Worm (Caenorhabditis elegans) whole organism, L1 larva: ENCODE results near the gene hum-8.

Experiments used
- C04F5.9 ChIP-seq: sonication (generic microtip); optimal IDR thresholded peaks from 2 replicates; lab custom pipeline; 2016; ENCODE audit warnings: missing genetic modification characterization, missing compliant biosample characterization
- C16A3.4 ChIP-seq: fragments of 150-350 bp; optimal IDR thresholded peaks from 2 replicates; lab custom pipeline; 2014; ENCODE audit warnings: missing biosample characterization, missing genetic modification characterization
- ama-1 ChIP-seq: fragments of 150-350 bp; optimal IDR thresholded peaks from 2 replicates; lab custom pipeline; 2014
- ceh-63 ChIP-seq: fragments of 200-800 bp; sonication (Bioruptor generic); optimal IDR thresholded peaks from 2 replicates; lab custom pipeline; 2018; ENCODE audit warnings: mild to moderate bottlenecking, missing genetic modification characterization, missing compliant biosample characterization
- ceh-8 ChIP-seq: fragments of 200-800 bp; sonication (Bioruptor generic); optimal IDR thresholded peaks from 2 replicates; lab custom pipeline; 2018; ENCODE audit warnings: mild to moderate bottlenecking, missing genetic modification characterization, moderate library complexity, missing compliant biosample characterization
- ceh-82 ChIP-seq, 3 experiments: fragments of 150-350 bp in 1 of 3; sonication (generic microtip) in 2 of 3; optimal IDR thresholded peaks; 2 replicates each; lab custom pipeline; 2014 to 2017; ENCODE audit warnings: missing biosample characterization in 3 of 3, missing genetic modification characterization in 3 of 3
- ceh-88 ChIP-seq: fragments of 200-800 bp; sonication (Bioruptor generic); IDR thresholded peaks from 2 replicates; pipeline ENCODE4 v1.3.6; 2022; ENCODE audit warnings: missing genetic modification characterization, missing compliant biosample characterization
- ceh-90 ChIP-seq: sonication (generic microtip); optimal IDR thresholded peaks from 2 replicates; lab custom pipeline; 2016; ENCODE audit warnings: missing genetic modification characterization, missing compliant biosample characterization
- ces-1 ChIP-seq: fragments of 150-350 bp; optimal IDR thresholded peaks from 2 replicates; lab custom pipeline; 2014; ENCODE audit warnings: missing biosample characterization, missing genetic modification reagents, missing genetic modification characterization
- efl-1 ChIP-seq, 4 experiments: fragments of 150-350 bp; optimal IDR thresholded peaks in 3 of 4; peaks in 1 of 4; 1 replicate in 1 of 4; 2 replicates in 3 of 4; lab custom pipeline; 2014; ENCODE audit warnings: missing biosample characterization in 2 of 4, missing genetic modification characterization in 2 of 4, missing genetic modification reagents in 2 of 4
- egl-13 ChIP-seq: sonication (generic microtip); optimal IDR thresholded peaks from 2 replicates; lab custom pipeline; 2016; ENCODE audit warnings: missing genotype, missing genetic modification reagents, missing genetic modification characterization, missing compliant biosample characterization
- egl-27 ChIP-seq, 2 experiments: fragments of 150-350 bp in 1 of 2; sonication (generic microtip); optimal IDR thresholded peaks; 3 replicates each; lab custom pipeline; 2017 to 2018; ENCODE audit warnings: missing biosample characterization in 2 of 2, missing genetic modification characterization in 2 of 2, missing genetic modification reagents in 2 of 2
- elt-3 ChIP-seq, 6 experiments: fragments of 150-350 bp in 1 of 6; sonication (generic microtip); optimal IDR thresholded peaks; 2 replicates each; lab custom pipeline; 2017 to 2018; ENCODE audit warnings: missing biosample characterization in 6 of 6, missing genetic modification characterization in 6 of 6, inconsistent platforms in 1 of 6
- fkh-10 ChIP-seq: sonication (generic microtip); optimal IDR thresholded peaks from 2 replicates; lab custom pipeline; 2017; ENCODE audit warnings: missing biosample characterization, missing genetic modification reagents, missing genetic modification characterization
- fkh-4 ChIP-seq: sonication (generic microtip); optimal IDR thresholded peaks from 2 replicates; lab custom pipeline; 2016; ENCODE audit warnings: missing compliant biosample characterization, missing genetic modification characterization, borderline replicate concordance
- fkh-8 ChIP-seq: sonication (generic microtip); optimal IDR thresholded peaks from 2 replicates; lab custom pipeline; 2016; ENCODE audit warnings: mild to moderate bottlenecking, missing genetic modification characterization, missing compliant biosample characterization
- fos-1 ChIP-seq: fragments of 150-350 bp; optimal IDR thresholded peaks from 2 replicates; lab custom pipeline; 2014; ENCODE audit warnings: missing biosample characterization, missing genetic modification characterization
- hpl-2 ChIP-seq: fragments of 150-350 bp; optimal IDR thresholded peaks from 2 replicates; lab custom pipeline; 2014; ENCODE audit warnings: missing biosample characterization, missing genetic modification reagents, missing genetic modification characterization
- jun-1 ChIP-seq: fragments of 150-350 bp; optimal IDR thresholded peaks from 2 replicates; lab custom pipeline; 2014; ENCODE audit warnings: missing biosample characterization, missing genetic modification reagents, missing genetic modification characterization
- lin-39 ChIP-seq: fragments of 150-350 bp; optimal IDR thresholded peaks from 2 replicates; lab custom pipeline; 2014; ENCODE audit warnings: missing biosample characterization, missing genetic modification reagents, missing genetic modification characterization
- lsy-2 ChIP-seq, 2 experiments: fragments of 150-350 bp; optimal IDR thresholded peaks; 2 replicates each; lab custom pipeline; 2014; ENCODE audit warnings: missing biosample characterization in 2 of 2, missing genetic modification characterization in 2 of 2
- mdl-1 ChIP-seq, 2 experiments: fragments of 150-350 bp; optimal IDR thresholded peaks; 2 replicates each; lab custom pipeline; 2014 to 2017; ENCODE audit warnings: missing biosample characterization in 2 of 2, missing genetic modification characterization in 2 of 2, inconsistent platforms in 1 of 2
- mef-2 ChIP-seq: fragments of 150-350 bp; optimal IDR thresholded peaks from 2 replicates; lab custom pipeline; 2014; ENCODE audit warnings: missing biosample characterization, missing genetic modification characterization
- mep-1 ChIP-seq: fragments of 150-350 bp; optimal IDR thresholded peaks from 2 replicates; lab custom pipeline; 2014; ENCODE audit warnings: missing biosample characterization, missing genetic modification characterization
- nhr-19 ChIP-seq: fragments of 200-800 bp; sonication (Bioruptor generic); conservative IDR thresholded peaks from 2 replicates; pipeline ENCODE4 v1.3.6; 2022; ENCODE audit warnings: missing genetic modification characterization, missing compliant biosample characterization
- nhr-71 ChIP-seq: sonication (generic microtip); optimal IDR thresholded peaks from 2 replicates; lab custom pipeline; 2016; ENCODE audit warnings: mild to moderate bottlenecking, missing genetic modification characterization, moderate library complexity, missing compliant biosample characterization
- nhr-77 ChIP-seq: fragments of 150-350 bp; optimal IDR thresholded peaks from 2 replicates; lab custom pipeline; 2014; ENCODE audit warnings: missing biosample characterization, missing genetic modification characterization
- nhr-85 ChIP-seq: sonication (generic microtip); peaks from one replicate; lab custom pipeline; 2016; ENCODE audit warnings: missing genetic modification characterization, inconsistent platforms, missing compliant biosample characterization
- nhr-90 ChIP-seq: sonication (generic microtip); optimal IDR thresholded peaks from 2 replicates; lab custom pipeline; 2016; ENCODE audit warnings: mild to moderate bottlenecking, missing genetic modification characterization, missing compliant biosample characterization; ENCODE audit not compliant: poor library complexity
- pax-3 ChIP-seq: fragments of 200-800 bp; sonication (Bioruptor generic); optimal IDR thresholded peaks from 2 replicates; lab custom pipeline; 2018; ENCODE audit warnings: mild to moderate bottlenecking, missing genetic modification characterization, moderate library complexity, missing compliant biosample characterization
- skn-1 ChIP-seq: fragments of 150-350 bp; optimal IDR thresholded peaks from 2 replicates; lab custom pipeline; 2014; ENCODE audit warnings: missing biosample characterization, missing genetic modification characterization
- snpc-4 ChIP-seq: fragments of 150-350 bp; optimal IDR thresholded peaks from 2 replicates; lab custom pipeline; 2014; ENCODE audit warnings: missing biosample characterization, missing genetic modification characterization
- sox-4 ChIP-seq: sonication (generic microtip); optimal IDR thresholded peaks from 2 replicates; lab custom pipeline; 2016; ENCODE audit warnings: missing genetic modification characterization, missing compliant biosample characterization
- swsn-7 ChIP-seq: sonication (generic microtip); optimal IDR thresholded peaks from 2 replicates; lab custom pipeline; 2016; ENCODE audit warnings: missing genetic modification characterization, missing compliant biosample characterization
- tbx-2 ChIP-seq: sonication (generic microtip); optimal IDR thresholded peaks from 2 replicates; lab custom pipeline; 2016; ENCODE audit warnings: missing genetic modification characterization, missing compliant biosample characterization
- unc-130 ChIP-seq: fragments of 150-350 bp; optimal IDR thresholded peaks from 2 replicates; lab custom pipeline; 2017; ENCODE audit warnings: missing biosample characterization, missing genetic modification characterization, inconsistent platforms
- unc-62 ChIP-seq: fragments of 150-350 bp; optimal IDR thresholded peaks from 2 replicates; lab custom pipeline; 2014; ENCODE audit warnings: missing biosample characterization, missing genetic modification reagents, missing genetic modification characterization
- unc-86 ChIP-seq: sonication (generic microtip); optimal IDR thresholded peaks from 2 replicates; lab custom pipeline; 2016; ENCODE audit warnings: missing genetic modification characterization, missing compliant biosample characterization
- unc-98 ChIP-seq: fragments of 200-800 bp; sonication (Bioruptor generic); IDR thresholded peaks from 2 replicates; pipeline ENCODE4 v1.3.6; 2022; ENCODE audit warnings: missing genetic modification characterization, missing compliant biosample characterization
- vab-15 ChIP-seq: sonication (generic microtip); optimal IDR thresholded peaks from 2 replicates; lab custom pipeline; 2017; ENCODE audit warnings: missing genotype, mild to moderate bottlenecking, missing genetic modification characterization, missing compliant biosample characterization
- zip-4 ChIP-seq: fragments of 200-800 bp; sonication (Bioruptor generic); optimal IDR thresholded peaks from 2 replicates; lab custom pipeline; 2018; ENCODE audit warnings: mild to moderate bottlenecking, missing genetic modification characterization, moderate library complexity, missing compliant biosample characterization

The hum-8 gene

ce11 chrIV:388073-388472 is 52.3 kb downstream of the hum-8 start, which contains the start of gene ssna-1:
Gene ssna-1 (plus strand): TSS chrIV:388084.
- TF ChIP-seq egl-27 (tag; optimal IDR thresholded peaks at IDR 0.05; lab: Kevin White, UChicago) (no peak), skn-1 (no peak), lsy-2 (tag; optimal IDR thresholded peaks at IDR 0.05; lab: Kevin White, UChicago) (peak in 1 of 2 experiments; percentile 26), efl-1 (optimal IDR thresholded peaks at IDR 0.05; lab: Kevin White, UChicago) (no peak), efl-1 (GFP tag; optimal IDR thresholded peaks at IDR 0.05 in 1 of 2; lab: Kevin White, UChicago) (peak in 1 of 2 experiments; percentile 30), ceh-63 (GFP tag; lab: Kevin White, UChicago) (no peak), jun-1 (tag; lab: Kevin White, UChicago) (no peak), ceh-8 (GFP tag; lab: Kevin White, UChicago) (no peak), unc-62 (GFP tag; lab: Kevin White, UChicago) (no peak)

DNA sequence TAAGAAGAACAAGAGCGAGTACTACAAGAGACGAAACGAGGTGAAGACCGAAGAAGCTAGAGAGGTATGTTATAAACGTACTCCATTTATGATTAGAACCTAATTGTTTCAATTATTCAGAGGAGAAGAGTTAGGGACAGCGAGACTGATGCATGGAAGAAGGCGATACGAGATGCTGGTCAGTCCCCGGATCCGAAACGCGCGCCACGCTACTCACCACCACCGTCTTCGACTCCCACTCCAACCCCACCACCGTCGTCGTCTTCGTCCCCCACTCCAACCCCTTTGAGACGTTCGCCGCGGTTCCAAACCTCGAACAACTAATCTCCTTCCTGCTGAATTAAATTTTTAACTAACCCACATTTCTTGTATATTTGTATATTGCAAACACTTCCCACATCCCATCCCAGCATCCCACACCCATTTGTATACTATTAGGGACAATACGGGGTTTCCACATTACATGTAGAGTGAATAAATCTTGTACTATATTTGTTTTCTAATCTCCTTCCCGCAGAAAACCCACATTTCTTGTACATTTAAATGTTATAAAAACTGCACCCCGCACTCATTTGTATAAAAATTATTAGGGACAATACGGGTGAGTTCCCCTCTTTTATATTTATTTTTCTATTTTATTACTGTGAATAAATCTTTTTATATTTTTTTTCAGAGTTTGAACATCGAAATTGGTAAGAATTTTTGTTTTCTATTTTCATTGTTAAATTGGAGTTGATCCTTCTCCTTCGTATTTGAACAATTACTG is 52.9 kb downstream of the hum-8 start:
- no peak for TF ChIP-seq efl-1 (optimal IDR thresholded peaks at IDR 0.05; lab: Kevin White, UChicago)
- TF ChIP-seq efl-1 (GFP tag; optimal IDR thresholded peaks at IDR 0.05 in 1 of 2; lab: Kevin White, UChicago) = peak in 1 of 2 experiments; percentile 10
- TF ChIP-seq ces-1 = no peak

ce11 chrIV:386576-386975 is 53.8 kb downstream of the hum-8 start, which contains the start of gene T07A9.14:
Gene T07A9.14 (plus strand): TSS chrIV:386699.
- TF ChIP-seq C16A3.4 (tag; lab: Kevin White, UChicago) (no peak), egl-27 (tag; optimal IDR thresholded peaks at IDR 0.05; lab: Kevin White, UChicago) (no peak), ceh-82 (tag; optimal IDR thresholded peaks at IDR 0.05; lab: Kevin White, UChicago) (no peak)

DNA sequence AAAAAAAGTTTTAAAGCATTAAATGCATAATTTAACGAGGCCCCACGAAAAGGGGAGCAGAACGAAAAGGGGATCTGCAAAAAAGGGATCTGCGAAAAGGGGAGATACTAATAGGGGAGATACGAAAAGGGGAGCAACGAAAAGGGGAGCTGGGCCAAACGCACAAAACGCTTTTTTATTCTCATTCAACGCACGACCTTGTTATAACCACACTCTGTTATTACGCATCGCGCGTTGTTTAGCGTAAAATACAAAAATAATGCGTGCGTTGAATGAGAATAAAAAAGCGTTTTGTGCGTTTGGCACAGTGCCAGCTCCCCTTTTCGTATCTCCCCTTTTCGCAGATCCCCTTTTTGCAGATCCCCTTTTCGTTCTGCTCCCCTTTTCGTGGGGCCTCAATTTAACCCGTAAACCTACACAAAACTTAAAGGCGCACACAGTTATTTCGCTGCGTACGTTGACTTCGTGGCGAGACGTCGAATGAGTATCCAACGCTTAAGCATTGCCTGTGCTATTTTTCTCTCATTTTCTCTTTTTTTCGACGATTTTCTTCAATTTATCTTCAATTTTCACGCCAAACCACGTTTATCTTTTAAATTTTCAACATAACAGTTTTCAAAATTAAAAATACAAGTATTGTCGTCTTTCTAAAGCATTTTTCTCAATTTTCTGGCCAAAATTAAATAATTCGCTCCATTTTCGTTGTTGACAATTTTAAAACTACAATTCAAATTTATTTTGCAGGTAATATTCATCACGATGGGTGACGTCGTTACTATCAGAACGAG is 55.0 kb downstream of the hum-8 start, which contains the start of gene rps-24:
Gene rps-24 (plus strand): TSS at position 738 of the 788 bp plus-strand sequence.
- peak; percentile 78 for TF ChIP-seq fkh-10
- peak; percentile 81 for TF ChIP-seq C04F5.9
- TF ChIP-seq vab-15 = peak; percentile 83
- TF ChIP-seq mep-1 (tag; lab: Kevin White, UChicago) = peak; percentile 89
- TF ChIP-seq sox-4 = peak; percentile 88
- peak; percentile 94 for TF ChIP-seq tbx-2
- TF ChIP-seq nhr-77 = peak; percentile 87
- peak; percentile 92 for TF ChIP-seq C16A3.4 (tag; lab: Kevin White, UChicago)
- peak; percentile 43 for TF ChIP-seq lin-39
- TF ChIP-seq mdl-1 (tag; optimal IDR thresholded peaks at IDR 0.05; lab: Kevin White, UChicago) = peak in 1 of 2 experiments; percentile 84
- peak; percentile 86 to 93 for TF ChIP-seq efl-1 (optimal IDR thresholded peaks at IDR 0.05; lab: Kevin White, UChicago)
- TF ChIP-seq efl-1 (GFP tag; optimal IDR thresholded peaks at IDR 0.05 in 1 of 2; lab: Kevin White, UChicago) = peak; percentile 74 to 98
- TF ChIP-seq nhr-71 = peak; percentile 97
- peak; percentile 80 for TF ChIP-seq fos-1 (tag; lab: Kevin White, UChicago)
- peak in 3 of 6 experiments; percentile 39 to 80 (median 73) for TF ChIP-seq elt-3 (tag; optimal IDR thresholded peaks at IDR 0.05; lab: Kevin White, UChicago)
- TF ChIP-seq mef-2 (tag; lab: Kevin White, UChicago) = peak; percentile 5
- peak; percentile 76 for TF ChIP-seq fkh-4
- TF ChIP-seq swsn-7 (tag; lab: Kevin White, UChicago) = peak; percentile 93
- TF ChIP-seq ceh-82 (tag; optimal IDR thresholded peaks at IDR 0.05; lab: Kevin White, UChicago) = peak; percentile 83 to 94 (median 86)
- TF ChIP-seq ceh-90 (tag; lab: Kevin White, UChicago) = peak; percentile 43
- TF ChIP-seq ama-1 (lab: Kevin White, UChicago) = peak; percentile 41
- peak; percentile 66 for TF ChIP-seq snpc-4 (tag; lab: Kevin White, UChicago)
- peak; percentile 76 for TF ChIP-seq egl-13
- peak; percentile 95 for TF ChIP-seq nhr-85 (tag; lab: Kevin White, UChicago)
- TF ChIP-seq ceh-88 = peak; percentile 96
- TF ChIP-seq unc-98 = peak; percentile 96
- TF ChIP-seq pax-3 = peak; percentile 90
- peak; percentile 96 for TF ChIP-seq nhr-19 (GFP tag; lab: Robert Waterston, UW)
- TF ChIP-seq unc-130 (tag; lab: Kevin White, UChicago) = peak; percentile 85
- TF ChIP-seq zip-4 (GFP tag; lab: Kevin White, UChicago) = peak; percentile 12
- TF ChIP-seq jun-1 (tag; lab: Kevin White, UChicago) = peak; percentile 86
- peak; percentile 96 for TF ChIP-seq nhr-90
- peak; percentile 22 for TF ChIP-seq hpl-2 (GFP tag; lab: Kevin White, UChicago)
- peak; percentile 93 for TF ChIP-seq unc-86 (tag; lab: Kevin White, UChicago)
- peak in 1 of 2 experiments; percentile 32 for TF ChIP-seq egl-27 (tag; optimal IDR thresholded peaks at IDR 0.05; lab: Kevin White, UChicago)
- TF ChIP-seq fkh-8 (tag; lab: Kevin White, UChicago) = peak; percentile 97
